Worm (Caenorhabditis elegans) whole organism, late embryonic: Measurements from ENCODE around the gene mel-32.

Source experiments
- F13H6.1 ChIP-seq: sonication (generic microtip); optimal IDR thresholded peaks from 2 replicates; lab custom pipeline; 2016; ENCODE audit warnings: missing genetic modification characterization, missing compliant biosample characterization
- K02D7.2 ChIP-seq: sonication (generic microtip); optimal IDR thresholded peaks from 2 replicates; lab custom pipeline; 2017; ENCODE audit warnings: mild to moderate bottlenecking, missing genetic modification characterization, missing compliant biosample characterization
- Y22D7AL.16 ChIP-seq: sonication (generic microtip); optimal IDR thresholded peaks from 2 replicates; lab custom pipeline; 2016; ENCODE audit warnings: missing genetic modification characterization, missing compliant biosample characterization
- ama-1 ChIP-seq: fragments of 150-350 bp; optimal IDR thresholded peaks from 2 replicates; lab custom pipeline; 2014
- ceh-14 ChIP-seq: sonication (generic microtip); optimal IDR thresholded peaks from 2 replicates; lab custom pipeline; 2016; ENCODE audit warnings: missing genotype, missing genetic modification characterization, missing compliant biosample characterization
- ceh-2 ChIP-seq: sonication (generic microtip); optimal IDR thresholded peaks from 2 replicates; lab custom pipeline; 2016; ENCODE audit warnings: missing genotype, missing genetic modification characterization, missing compliant biosample characterization
- ceh-22 ChIP-seq: sonication (generic microtip); optimal IDR thresholded peaks from 2 replicates; lab custom pipeline; 2017; ENCODE audit warnings: missing biosample characterization, missing genetic modification characterization
- ceh-9 ChIP-seq: sonication (generic microtip); optimal IDR thresholded peaks from 2 replicates; lab custom pipeline; 2016; ENCODE audit warnings: mild to moderate bottlenecking, missing genetic modification characterization, inconsistent platforms, missing compliant biosample characterization
- che-1 ChIP-seq: sonication (generic microtip); optimal IDR thresholded peaks from 2 replicates; lab custom pipeline; 2016; ENCODE audit warnings: mild to moderate bottlenecking, missing genetic modification characterization, missing compliant biosample characterization
- dve-1 ChIP-seq: sonication (generic microtip); optimal IDR thresholded peaks from 2 replicates; lab custom pipeline; 2017; ENCODE audit warnings: antibody characterized with exemption, mild to moderate bottlenecking, missing genetic modification characterization, missing compliant biosample characterization
- elt-2 ChIP-seq: sonication (generic microtip); optimal IDR thresholded peaks from 2 replicates; lab custom pipeline; 2016; ENCODE audit warnings: missing genetic modification reagents, missing genetic modification characterization, missing compliant biosample characterization
- fkh-10 ChIP-seq: fragments of 150-350 bp; optimal IDR thresholded peaks from 2 replicates; lab custom pipeline; 2014; ENCODE audit warnings: missing biosample characterization, missing genetic modification reagents, missing genetic modification characterization
- fkh-6 ChIP-seq: sonication (generic microtip); optimal IDR thresholded peaks from 2 replicates; lab custom pipeline; 2016; ENCODE audit warnings: missing genetic modification characterization, missing compliant biosample characterization
- hlh-30 ChIP-seq: sonication (generic microtip); optimal IDR thresholded peaks from 2 replicates; lab custom pipeline; 2017; ENCODE audit warnings: antibody characterized with exemption, missing genetic modification characterization, missing compliant biosample characterization; ENCODE audit not compliant: insufficient read depth
- hlh-8 ChIP-seq: sonication (generic microtip); optimal IDR thresholded peaks from 2 replicates; lab custom pipeline; 2016; ENCODE audit warnings: missing genotype, missing genetic modification characterization, missing compliant biosample characterization
- lin-11 ChIP-seq: fragments of 200-800 bp; sonication (Bioruptor generic); optimal IDR thresholded peaks from 2 replicates; lab custom pipeline; 2018; ENCODE audit warnings: mild to moderate bottlenecking, missing genetic modification characterization, missing compliant biosample characterization
- madf-2 ChIP-seq: sonication (generic microtip); optimal IDR thresholded peaks from 2 replicates; lab custom pipeline; 2017; ENCODE audit warnings: missing genetic modification characterization, missing compliant biosample characterization
- mec-3 ChIP-seq: sonication (generic microtip); optimal IDR thresholded peaks from 2 replicates; lab custom pipeline; 2016; ENCODE audit warnings: borderline replicate concordance, missing genetic modification characterization, missing compliant biosample characterization
- nfya-1 ChIP-seq: sonication (generic microtip); optimal IDR thresholded peaks from 2 replicates; lab custom pipeline; 2017; ENCODE audit warnings: missing genetic modification characterization, mild to moderate bottlenecking, missing compliant biosample characterization, antibody characterized with exemption, moderate library complexity
- nhr-11 ChIP-seq: fragments of 150-350 bp; optimal IDR thresholded peaks from 2 replicates; lab custom pipeline; 2014; ENCODE audit warnings: missing biosample characterization, missing genetic modification characterization
- odd-2 ChIP-seq: sonication (generic microtip); optimal IDR thresholded peaks from 2 replicates; lab custom pipeline; 2017; ENCODE audit warnings: antibody characterized with exemption, mild to moderate bottlenecking, missing genetic modification characterization, missing compliant biosample characterization
- pag-3 ChIP-seq: sonication (generic microtip); optimal IDR thresholded peaks from 2 replicates; lab custom pipeline; 2016; ENCODE audit warnings: missing compliant biosample characterization, missing genetic modification characterization, borderline replicate concordance
- pat-9 ChIP-seq: fragments of 200-800 bp; sonication (Bioruptor generic); optimal IDR thresholded peaks from 2 replicates; lab custom pipeline; 2018; ENCODE audit warnings: mild to moderate bottlenecking, missing genetic modification characterization, moderate library complexity, missing compliant biosample characterization
- pax-1 ChIP-seq: fragments of 150-350 bp; optimal IDR thresholded peaks from 2 replicates; lab custom pipeline; 2014; ENCODE audit warnings: missing biosample characterization, missing genetic modification characterization
- pha-4 ChIP-seq: fragments of 150-350 bp; optimal IDR thresholded peaks from 2 replicates; lab custom pipeline; 2018; ENCODE audit warnings: missing biosample characterization, missing genetic modification reagents, missing genetic modification characterization
- pros-1 ChIP-seq: fragments of 150-350 bp; optimal IDR thresholded peaks from 2 replicates; lab custom pipeline; 2014; ENCODE audit warnings: missing biosample characterization, missing genetic modification reagents, missing genetic modification characterization
- ref-2 ChIP-seq: sonication (generic microtip); optimal IDR thresholded peaks from 2 replicates; lab custom pipeline; 2016; ENCODE audit warnings: missing genetic modification characterization, missing compliant biosample characterization
- sdc-2 ChIP-seq: sonication (generic microtip); optimal IDR thresholded peaks from 2 replicates; lab custom pipeline; 2016; ENCODE audit warnings: missing genotype, missing genetic modification characterization, missing compliant biosample characterization
- syd-9 ChIP-seq: sonication (generic microtip); optimal IDR thresholded peaks from 2 replicates; lab custom pipeline; 2016; ENCODE audit warnings: mild to moderate bottlenecking, missing genetic modification characterization, moderate library complexity, missing compliant biosample characterization
- tbx-2 ChIP-seq: sonication (generic microtip); optimal IDR thresholded peaks from 2 replicates; lab custom pipeline; 2016; ENCODE audit warnings: missing genetic modification characterization, missing compliant biosample characterization
- tbx-7 ChIP-seq: sonication (generic microtip); optimal IDR thresholded peaks from 2 replicates; lab custom pipeline; 2016; ENCODE audit warnings: missing genotype, missing genetic modification characterization, missing compliant biosample characterization
- unc-42 ChIP-seq: sonication (generic microtip); optimal IDR thresholded peaks from 2 replicates; lab custom pipeline; 2016; ENCODE audit warnings: missing genotype, missing genetic modification characterization, missing compliant biosample characterization
- unc-86 ChIP-seq: sonication (generic microtip); optimal IDR thresholded peaks from 2 replicates; lab custom pipeline; 2016; ENCODE audit warnings: missing genetic modification characterization, missing compliant biosample characterization
- ztf-16 ChIP-seq: sonication (generic microtip); optimal IDR thresholded peaks from 2 replicates; lab custom pipeline; 2017; ENCODE audit warnings: missing genetic modification characterization, missing compliant biosample characterization

The mel-32 gene

ce11 chrIII:6398124-6398523 is 44.7 kb downstream of the mel-32 start:
- TF ChIP-seq che-1 (tag; lab: Kevin White, UChicago) (no peak), madf-2 (tag; lab: Kevin White, UChicago) (no peak), K02D7.2 (tag; lab: Kevin White, UChicago) (no peak), hlh-30 (no peak), ama-1 (lab: Kevin White, UChicago) (no peak), nfya-1 (tag; lab: Kevin White, UChicago) (no peak), nhr-11 (tag; lab: Kevin White, UChicago) (no peak), pax-1 (tag; lab: Kevin White, UChicago) (no peak), tbx-7 (tag; lab: Kevin White, UChicago) (no peak), pros-1 (tag; lab: Kevin White, UChicago) (no peak), lin-11 (tag; lab: Kevin White, UChicago) (no peak), mec-3 (tag; lab: Kevin White, UChicago) (no peak)
- TF ChIP-seq, all 69 proteins: peak for 0

- TF ChIP-seq syd-9 (tag; lab: Kevin White, UChicago) (no peak), fkh-10 (GFP tag; lab: Kevin White, UChicago) (no peak), ceh-9 (tag; lab: Kevin White, UChicago) (no peak), elt-2 (tag; lab: Kevin White, UChicago) (peak; percentile 91)
Measured at ce11 chrIII:6396381-6396780, 46.4 kb downstream of the mel-32 start.

ce11 chrIII:6395706-6396232 is 47.0 kb downstream of the mel-32 start, which contains the start of gene oatr-1:
oatr-1 (minus strand) TSS chrIII:6396182.
- TF ChIP-seq ceh-2 (tag; lab: Kevin White, UChicago), result no peak
- no peak for TF ChIP-seq unc-86 (tag; lab: Kevin White, UChicago)
- no peak for TF ChIP-seq fkh-6 (tag; lab: Kevin White, UChicago)
- TF ChIP-seq tbx-2 (tag; lab: Kevin White, UChicago), result no peak
- TF ChIP-seq fkh-10 (GFP tag; lab: Kevin White, UChicago), result no peak
- no peak for TF ChIP-seq pat-9 (tag; lab: Kevin White, UChicago)
- no peak for TF ChIP-seq hlh-8 (tag; lab: Kevin White, UChicago)
- TF ChIP-seq odd-2 (tag; lab: Kevin White, UChicago), result no peak
- no peak for TF ChIP-seq madf-2 (tag; lab: Kevin White, UChicago)
- TF ChIP-seq pha-4 (tag; lab: Kevin White, UChicago), result no peak
- no peak for TF ChIP-seq mec-3 (tag; lab: Kevin White, UChicago)
- no peak for TF ChIP-seq unc-42 (tag; lab: Kevin White, UChicago)
- no peak for TF ChIP-seq ztf-16 (tag; lab: Kevin White, UChicago)
- no peak for TF ChIP-seq ref-2
- TF ChIP-seq pag-3 (tag; lab: Kevin White, UChicago), result no peak
- TF ChIP-seq, all 69 proteins: peak for 0

ce11 chrIII:6390644-6391043 is 52.2 kb downstream of the mel-32 start, which contains the start of gene smrc-1:
smrc-1 (plus strand) TSS chrIII:6390944.
- no peak for TF ChIP-seq ceh-22 (tag; lab: Kevin White, UChicago)
- no peak for TF ChIP-seq sdc-2 (tag; lab: Kevin White, UChicago)
- no peak for TF ChIP-seq tbx-2 (tag; lab: Kevin White, UChicago)
- TF ChIP-seq dve-1 (tag; lab: Kevin White, UChicago), result no peak
- TF ChIP-seq pha-4 (tag; lab: Kevin White, UChicago), result no peak
- TF ChIP-seq F13H6.1, result no peak
- no peak for TF ChIP-seq ceh-14
- no peak for TF ChIP-seq Y22D7AL.16
- TF ChIP-seq unc-86 (tag; lab: Kevin White, UChicago), result no peak
- TF ChIP-seq madf-2 (tag; lab: Kevin White, UChicago), result no peak
- TF ChIP-seq hlh-30, result no peak
